Worm (Caenorhabditis elegans): ENCODE data around the gene eif-2Bgamma.
A peak's percentile ranks its signal among the peaks of the same experiment; 100 is the strongest.
"Not testable (repeated sequence)": the region's sequence is repeated elsewhere in the genome, so short reads cannot be mapped to it uniquely, and the experiment has no call there.

DNA sequence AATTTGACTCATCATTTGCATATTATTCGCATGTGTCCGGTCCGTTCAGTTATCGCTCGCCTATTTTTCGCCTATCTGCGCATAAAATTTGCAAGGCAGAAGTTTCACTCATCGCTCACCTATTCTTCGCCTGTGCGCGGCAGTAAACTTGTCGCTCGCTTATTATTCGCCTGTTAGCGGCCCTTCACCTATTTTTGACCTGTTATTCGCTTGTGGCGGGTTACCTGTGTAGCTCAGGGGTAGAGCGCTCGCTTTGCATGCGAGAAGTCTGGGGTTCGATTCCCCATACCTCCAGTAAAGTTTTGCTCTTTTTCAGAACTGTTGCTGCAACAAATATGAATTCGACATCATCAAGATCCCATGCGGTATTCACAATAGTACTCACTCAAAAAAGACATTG, 34.0 kb upstream of the eif-2Bgamma start:
- not testable (repeated sequence) for TF ChIP-seq snpc-4 (tag; optimal IDR thresholded peaks at IDR 0.05); zag-1 (tag; optimal IDR thresholded peaks at IDR 0.05); ceh-82 (tag; optimal IDR thresholded peaks at IDR 0.05); unc-62 (GFP tag; optimal IDR thresholded peaks at IDR 0.05 in 1 of 2); unc-62 (tag; optimal IDR thresholded peaks at IDR 0.05); lin-13 (GFP tag; optimal IDR thresholded peaks at IDR 0.05)
- TF ChIP-seq rbr-2 (tag; optimal IDR thresholded peaks at IDR 0.05) = peak; percentile 42
